Worm (Caenorhabditis elegans): ENCODE results near the gene srsx-13.

Gene srsx-13

ce11 chrV:5018067-5018466, 35.1 kb upstream of the srsx-13 start:
- TF ChIP-seq nhr-25 (tag; optimal IDR thresholded peaks at IDR 0.05) (no peak), unc-39 (tag; optimal IDR thresholded peaks at IDR 0.05) (no peak), sea-2 (GFP tag; optimal IDR thresholded peaks at IDR 0.05) (no peak), lin-39 (tag; optimal IDR thresholded peaks at IDR 0.05) (no peak), elt-2 (tag; optimal IDR thresholded peaks at IDR 0.05) (peak; percentile 86), pqm-1 (tag; optimal IDR thresholded peaks at IDR 0.05) (peak; percentile 85), pha-4 (tag; optimal IDR thresholded peaks at IDR 0.05) (no peak)

- TF ChIP-seq ztf-4 (tag; optimal IDR thresholded peaks at IDR 0.05) (no peak), lsy-12 (tag; optimal IDR thresholded peaks at IDR 0.05) (no peak), nhr-237 (tag; optimal IDR thresholded peaks at IDR 0.05) (no peak), lin-15B (tag; optimal IDR thresholded peaks at IDR 0.05) (no peak), egl-5 (tag; optimal IDR thresholded peaks at IDR 0.05) (no peak), nhr-11 (tag; optimal IDR thresholded peaks at IDR 0.05) (no peak), snpc-4 (tag; optimal IDR thresholded peaks at IDR 0.05) (no peak), ama-1 (optimal IDR thresholded peaks at IDR 0.05) (no peak), tbx-2 (tag; optimal IDR thresholded peaks at IDR 0.05) (no peak), elt-1 (tag; optimal IDR thresholded peaks at IDR 0.05) (no peak), lin-39 (tag; optimal IDR thresholded peaks at IDR 0.05) (no peak), R02D3.7 (tag; optimal IDR thresholded peaks at IDR 0.05) (no peak), nhr-28 (tag; optimal IDR thresholded peaks at IDR 0.05) (no peak), aly-2 (tag; optimal IDR thresholded peaks at IDR 0.05) (no peak), pha-4 (tag; optimal IDR thresholded peaks at IDR 0.05) (no peak), pqm-1 (tag; optimal IDR thresholded peaks at IDR 0.05) (no peak), nhr-25 (tag; optimal IDR thresholded peaks at IDR 0.05) (no peak), nhr-67 (tag; optimal IDR thresholded peaks at IDR 0.05) (no peak), fkh-10 (GFP tag; optimal IDR thresholded peaks at IDR 0.05) (no peak)
These were observed 33.7 kb upstream of the srsx-13 start for ce11 chrV:5016728-5017127.

- no peak for TF ChIP-seq nhr-43 (tag; optimal IDR thresholded peaks at IDR 0.05; ENCODE audit: poor library complexity, severe bottlenecking)
- no peak for TF ChIP-seq sea-2 (GFP tag; optimal IDR thresholded peaks at IDR 0.05)
- no peak for TF ChIP-seq aly-2 (tag; optimal IDR thresholded peaks at IDR 0.05)
- TF ChIP-seq nhr-11 (tag; optimal IDR thresholded peaks at IDR 0.05), result no peak
- TF ChIP-seq ceh-9 (tag; optimal IDR thresholded peaks at IDR 0.05), result no peak
- TF ChIP-seq tbx-2 (tag; optimal IDR thresholded peaks at IDR 0.05), result no peak
- TF ChIP-seq fos-1 (tag; optimal IDR thresholded peaks at IDR 0.05), result no peak
- no peak for TF ChIP-seq nhr-25 (tag; optimal IDR thresholded peaks at IDR 0.05)
- TF ChIP-seq ztf-11 (tag; optimal IDR thresholded peaks at IDR 0.05), result no peak
- TF ChIP-seq lin-39 (tag; optimal IDR thresholded peaks at IDR 0.05), result no peak
- TF ChIP-seq eor-1 (tag; optimal IDR thresholded peaks at IDR 0.05), result no peak
- no peak for TF ChIP-seq daf-12 (tag; optimal IDR thresholded peaks at IDR 0.05)
- TF ChIP-seq lin-15B (tag; optimal IDR thresholded peaks at IDR 0.05), result no peak
- no peak for TF ChIP-seq zag-1 (tag; optimal IDR thresholded peaks at IDR 0.05)
- no peak for TF ChIP-seq ceh-28 (tag; optimal IDR thresholded peaks at IDR 0.05)
- TF ChIP-seq fkh-10 (GFP tag; optimal IDR thresholded peaks at IDR 0.05), result no peak
- peak; percentile 80 for TF ChIP-seq elt-2 (tag; optimal IDR thresholded peaks at IDR 0.05)
- no peak for TF ChIP-seq ama-1 (optimal IDR thresholded peaks at IDR 0.05)
- no peak for TF ChIP-seq ceh-16 (tag; optimal IDR thresholded peaks at IDR 0.05)
- no peak for TF ChIP-seq ceh-82 (tag; optimal IDR thresholded peaks at IDR 0.05)
- TF ChIP-seq nhr-28 (tag; optimal IDR thresholded peaks at IDR 0.05), result no peak
- TF ChIP-seq hmg-11 (tag; optimal IDR thresholded peaks at IDR 0.05), result no peak
- no peak for TF ChIP-seq mml-1 (tag; optimal IDR thresholded peaks at IDR 0.05)
- TF ChIP-seq egl-27 (tag; optimal IDR thresholded peaks at IDR 0.05), result peak; percentile 28
- TF ChIP-seq egl-5 (tag; optimal IDR thresholded peaks at IDR 0.05), result no peak
- peak; percentile 97 for TF ChIP-seq pqm-1 (tag; optimal IDR thresholded peaks at IDR 0.05)
- TF ChIP-seq nhr-67 (tag; optimal IDR thresholded peaks at IDR 0.05), result no peak
- TF ChIP-seq jun-1 (tag; optimal IDR thresholded peaks at IDR 0.05), result peak; percentile 66
- no peak for TF ChIP-seq mdl-1 (tag; optimal IDR thresholded peaks at IDR 0.05)
- TF ChIP-seq nfya-1 (tag; optimal IDR thresholded peaks at IDR 0.05; ENCODE audit: insufficient read depth), result no peak
- no peak for TF ChIP-seq nhr-237 (tag; optimal IDR thresholded peaks at IDR 0.05)
- TF ChIP-seq skn-1 (tag; optimal IDR thresholded peaks at IDR 0.05), result no peak
These were observed 29.3 kb upstream of the srsx-13 start, which contains the start of gene srr-6 for ce11 chrV:5012193-5012853. Gene srr-6 (plus strand): TSS chrV:5012803.

All from whole organism, L3 larva.